Fruit fly (Drosophila melanogaster): ENCODE measurements around the gene CG10274.

DNA sequence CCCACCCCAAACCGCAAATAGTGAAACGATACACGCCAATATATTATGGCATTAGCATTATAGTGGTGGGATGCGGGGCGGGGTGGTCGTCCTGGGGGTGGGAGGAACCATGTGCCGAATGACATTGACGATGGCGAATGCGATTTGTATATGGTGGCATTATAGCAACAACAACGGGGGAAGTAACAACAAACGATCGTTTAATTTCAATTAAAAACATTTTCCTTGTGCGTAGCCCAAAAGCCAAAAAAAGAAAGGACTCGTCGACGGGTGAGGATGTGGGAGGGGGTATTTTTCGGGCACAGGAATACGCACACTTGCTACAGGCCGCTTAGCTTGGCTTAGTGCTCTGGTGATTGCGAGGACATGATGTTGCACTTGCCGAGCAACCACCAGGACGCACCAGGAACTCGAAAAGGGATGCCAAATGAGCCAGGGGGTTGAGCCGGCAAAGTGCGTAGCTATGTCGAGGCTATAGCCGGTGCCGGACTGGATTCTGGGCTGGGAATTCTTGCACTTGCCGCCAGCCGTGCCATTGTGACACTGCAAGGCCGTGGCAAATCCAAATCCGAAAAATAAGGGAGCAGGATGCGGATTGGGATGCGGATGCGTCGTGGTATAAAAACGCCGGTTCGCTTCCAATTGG lies 19.0 kb downstream of the CG10274 start, which contains the start of gene Prdm13:
- TF ChIP-seq CTCF (optimal IDR thresholded peaks at IDR 0.05) = no peak
- no peak for TF ChIP-seq CG8478 (optimal IDR thresholded peaks at IDR 0.05)

Data from S2 (cell line).